Worm (Caenorhabditis elegans): Measurements from ENCODE around the gene spp-31.

DNA sequence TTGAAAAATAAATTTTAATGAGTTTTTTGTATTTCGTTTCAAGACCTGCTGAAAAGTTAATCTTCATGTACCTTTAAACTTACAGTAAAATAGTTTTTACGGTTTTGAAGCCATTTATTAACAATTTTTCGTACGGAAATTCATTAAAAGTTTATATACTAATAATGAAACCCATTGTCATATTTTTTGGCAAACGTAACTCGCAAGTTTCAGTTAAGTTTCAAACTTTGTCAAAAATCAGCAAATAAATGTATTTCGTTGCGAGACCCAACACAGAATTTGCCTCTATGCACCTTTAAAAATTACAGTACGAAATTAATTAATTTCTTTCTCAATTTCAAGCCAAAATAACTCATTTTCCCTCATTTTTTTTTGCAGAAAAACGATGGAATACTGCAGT is 14.2 kb downstream of the spp-31 start, which contains the start of gene jtr-1:
- TF ChIP-seq dpl-1 (GFP tag; optimal IDR thresholded peaks at IDR 0.05), result no peak
- TF ChIP-seq ceh-58 (GFP tag; IDR thresholded peaks at IDR 0.05), result no peak
- no peak for TF ChIP-seq ama-1 (optimal IDR thresholded peaks at IDR 0.05)
- TF ChIP-seq ama-1 (GFP tag; optimal IDR thresholded peaks at IDR 0.05), result no peak
- TF ChIP-seq lsy-27 (tag; optimal IDR thresholded peaks at IDR 0.05; ENCODE audit: borderline replicate concordance, insufficient read depth), result no peak

All from whole organism, young adult.